Worm (Caenorhabditis elegans) whole organism, L4 larva: Measurements from ENCODE around the gene sahd-1.

Experiments
- T20F7.1 ChIP-seq: fragments of 200-800 bp; sonication (Bioruptor generic); optimal IDR thresholded peaks from 2 replicates; lab custom pipeline; 2018; ENCODE audit warnings: mild to moderate bottlenecking, missing genetic modification characterization, missing compliant biosample characterization
- ZK546.5 ChIP-seq, 2 experiments: sonication (generic microtip); optimal IDR thresholded peaks; 2 replicates each; lab custom pipeline; 2017; ENCODE audit warnings: missing biosample characterization in 2 of 2, missing genetic modification characterization in 2 of 2
- aha-1 ChIP-seq: fragments of 150-350 bp; peaks from one replicate; lab custom pipeline; 2014; ENCODE audit warnings: missing biosample characterization, missing genetic modification characterization
- ama-1 ChIP-seq: fragments of 150-350 bp; optimal IDR thresholded peaks from 2 replicates; lab custom pipeline; 2014; ENCODE audit warnings: inconsistent platforms, mixed read lengths
- ceh-28 ChIP-seq: fragments of 150-350 bp; optimal IDR thresholded peaks from 2 replicates; lab custom pipeline; 2014; ENCODE audit warnings: missing biosample characterization, missing genetic modification reagents, missing genetic modification characterization
- ceh-32 ChIP-seq: sonication (generic microtip); optimal IDR thresholded peaks from 2 replicates; lab custom pipeline; 2016; ENCODE audit warnings: mild to moderate bottlenecking, missing genetic modification characterization, missing compliant biosample characterization; ENCODE audit not compliant: poor library complexity
- ceh-44 ChIP-seq: fragments of 200-800 bp; sonication (Bioruptor generic); IDR thresholded peaks from 2 replicates; pipeline ENCODE4 v1.3.6; 2022; ENCODE audit warnings: missing genetic modification reagents, missing genetic modification characterization, missing compliant biosample characterization
- ceh-62 ChIP-seq: sonication (generic microtip); optimal IDR thresholded peaks from 2 replicates; lab custom pipeline; 2017; ENCODE audit warnings: missing biosample characterization, missing genetic modification characterization
- ces-1 ChIP-seq: fragments of 150-350 bp; sonication (generic microtip); optimal IDR thresholded peaks from 4 replicates; lab custom pipeline; 2014; ENCODE audit warnings: missing biosample characterization, missing genetic modification reagents, missing genetic modification characterization
- daf-12 ChIP-seq: fragments of 150-350 bp; optimal IDR thresholded peaks from 2 replicates; lab custom pipeline; 2014; ENCODE audit warnings: missing biosample characterization, missing genetic modification reagents, missing genetic modification characterization
- dmd-6 ChIP-seq: fragments of 200-800 bp; sonication (Bioruptor generic); IDR thresholded peaks from 2 replicates; pipeline ENCODE4 v1.3.6; 2022; ENCODE audit warnings: missing genetic modification reagents, missing genetic modification characterization, missing compliant biosample characterization
- dmd-8 ChIP-seq: fragments of 200-800 bp; sonication (Bioruptor generic); IDR thresholded peaks from 2 replicates; pipeline ENCODE4 v1.3.6; 2022; ENCODE audit warnings: missing genetic modification characterization, missing compliant biosample characterization
- dmd-9 ChIP-seq: fragments of 200-800 bp; sonication (Bioruptor generic); IDR thresholded peaks from 2 replicates; pipeline ENCODE4 v1.3.6; 2022; ENCODE audit warnings: missing genetic modification reagents, missing genetic modification characterization, missing compliant biosample characterization
- dpl-1 ChIP-seq: fragments of 150-350 bp; optimal IDR thresholded peaks from 2 replicates; lab custom pipeline; 2014; ENCODE audit warnings: missing biosample characterization, missing genetic modification reagents, missing genetic modification characterization
- dve-1 ChIP-seq: sonication (generic microtip); optimal IDR thresholded peaks from 2 replicates; lab custom pipeline; 2017; ENCODE audit warnings: antibody characterized with exemption, mild to moderate bottlenecking, missing genetic modification characterization, missing compliant biosample characterization; ENCODE audit not compliant: insufficient read depth
- egl-27 ChIP-seq: sonication (generic microtip); optimal IDR thresholded peaks from 3 replicates; lab custom pipeline; 2017; ENCODE audit warnings: missing biosample characterization, missing genetic modification reagents, missing genetic modification characterization
- fkh-10 ChIP-seq: fragments of 150-350 bp; optimal IDR thresholded peaks from 2 replicates; lab custom pipeline; 2014; ENCODE audit warnings: missing biosample characterization, missing genetic modification reagents, missing genetic modification characterization
- gei-8 ChIP-seq: fragments of 200-800 bp; sonication (Bioruptor generic); optimal IDR thresholded peaks from 2 replicates; lab custom pipeline; 2018; ENCODE audit warnings: mild to moderate bottlenecking, missing genetic modification characterization, missing compliant biosample characterization
- hif-1 ChIP-seq, 2 experiments: sonication (generic microtip); optimal IDR thresholded peaks; 2 replicates each; lab custom pipeline; 2016 to 2017; ENCODE audit warnings: missing compliant biosample characterization in 2 of 2, missing genetic modification characterization in 2 of 2, missing genetic modification reagents in 2 of 2, missing genotype in 2 of 2, mild to moderate bottlenecking in 1 of 2
- hlh-30 ChIP-seq: sonication (generic microtip); optimal IDR thresholded peaks from 2 replicates; lab custom pipeline; 2017; ENCODE audit warnings: antibody characterized with exemption, mild to moderate bottlenecking, missing genetic modification characterization, missing compliant biosample characterization; ENCODE audit not compliant: insufficient read depth
- lin-38 ChIP-seq: fragments of 200-800 bp; sonication (Bioruptor generic); IDR thresholded peaks from 2 replicates; pipeline ENCODE4 v1.3.6; 2022; ENCODE audit warnings: missing genetic modification reagents, missing genetic modification characterization, missing compliant biosample characterization
- madf-9 ChIP-seq: fragments of 200-800 bp; sonication (Bioruptor generic); conservative IDR thresholded peaks from 2 replicates; pipeline ENCODE4 v1.3.6; 2022; ENCODE audit warnings: missing genetic modification reagents, missing genetic modification characterization, missing compliant biosample characterization
- mxl-2 ChIP-seq: fragments of 200-800 bp; sonication (Bioruptor generic); conservative IDR thresholded peaks from 2 replicates; pipeline ENCODE4 v1.3.6; 2022; ENCODE audit warnings: missing genetic modification reagents, missing genetic modification characterization, missing compliant biosample characterization
- nhr-28 ChIP-seq: fragments of 150-350 bp; optimal IDR thresholded peaks from 2 replicates; lab custom pipeline; 2014; ENCODE audit warnings: missing biosample characterization, missing genetic modification characterization
- nhr-41 ChIP-seq: fragments of 200-800 bp; sonication (Bioruptor generic); IDR thresholded peaks from 2 replicates; pipeline ENCODE4 v1.3.6; 2022; ENCODE audit warnings: missing genetic modification reagents, missing genetic modification characterization, missing compliant biosample characterization
- saeg-2 ChIP-seq: fragments of 200-800 bp; sonication (Bioruptor generic); IDR thresholded peaks from 2 replicates; pipeline ENCODE4 v1.3.6; 2022; ENCODE audit warnings: missing genetic modification reagents, missing genetic modification characterization, missing compliant biosample characterization
- tag-97 ChIP-seq: fragments of 200-800 bp; sonication (Bioruptor generic); IDR thresholded peaks from 2 replicates; pipeline ENCODE4 v1.3.6; 2022; ENCODE audit warnings: missing genetic modification characterization, missing compliant biosample characterization
- unc-39 ChIP-seq: sonication (generic microtip); optimal IDR thresholded peaks from 2 replicates; lab custom pipeline; 2017; ENCODE audit warnings: missing biosample characterization, missing genetic modification characterization
- vab-7 ChIP-seq: fragments of 200-800 bp; sonication (Bioruptor generic); IDR thresholded peaks from 2 replicates; pipeline ENCODE4 v1.3.6; 2022; ENCODE audit warnings: missing genetic modification reagents, missing genetic modification characterization, missing compliant biosample characterization
- zfp-2 ChIP-seq: sonication (generic microtip); optimal IDR thresholded peaks from 2 replicates; lab custom pipeline; 2016; ENCODE audit warnings: mild to moderate bottlenecking, missing genetic modification characterization, missing compliant biosample characterization
- zfp-3 ChIP-seq: fragments of 200-800 bp; sonication (Bioruptor generic); conservative IDR thresholded peaks from 2 replicates; pipeline ENCODE4 v1.3.6; 2022; ENCODE audit warnings: missing genetic modification reagents, missing genetic modification characterization, missing compliant biosample characterization
- zip-11 ChIP-seq: fragments of 200-800 bp; sonication (Bioruptor generic); IDR thresholded peaks from 2 replicates; pipeline ENCODE4 v1.3.6; 2022; ENCODE audit warnings: missing genetic modification characterization, missing compliant biosample characterization
- zip-2 ChIP-seq: fragments of 150-350 bp; optimal IDR thresholded peaks from 2 replicates; lab custom pipeline; 2014; ENCODE audit warnings: missing biosample characterization, missing genetic modification characterization

The sahd-1 gene

DNA sequence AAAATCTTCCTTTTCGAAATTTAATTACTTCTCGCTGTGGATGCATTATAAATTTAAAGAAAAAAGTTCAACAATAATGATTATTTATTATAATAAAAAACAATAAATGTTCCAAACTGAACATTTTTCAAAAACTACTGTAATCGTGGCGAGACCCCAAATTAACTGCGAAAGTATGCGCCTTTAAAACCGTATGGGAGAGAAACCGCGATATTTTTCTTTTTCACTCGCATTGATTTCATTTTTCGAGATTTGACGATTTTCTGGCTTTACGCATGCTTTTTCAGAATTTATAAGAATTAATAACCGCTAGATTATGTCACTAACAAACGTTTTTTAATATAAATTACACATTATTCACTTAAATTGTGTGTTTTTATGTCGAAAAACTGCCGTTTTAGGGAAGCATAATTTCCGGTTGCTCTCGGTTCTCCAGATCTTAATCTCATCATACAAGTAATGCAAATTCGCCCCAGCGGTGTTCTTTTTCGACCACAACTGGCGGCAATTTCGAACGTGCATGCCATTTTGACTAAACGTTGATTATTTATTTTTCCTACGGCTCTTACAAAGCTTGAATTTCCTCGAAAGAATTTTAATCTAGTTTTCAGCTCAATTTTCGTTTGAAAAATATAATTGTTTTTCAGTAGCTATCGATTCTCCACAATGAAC is 13.6 kb downstream of the sahd-1 start, which contains the start of gene F12A10.8:
F12A10.8 (minus strand) TSS at position 79 of the 672 bp plus-strand sequence.
- TF ChIP-seq aha-1 (tag; lab: Kevin White, UChicago) (peak; percentile 79), zfp-2 (tag; lab: Kevin White, UChicago) (no peak), dve-1 (tag; lab: Kevin White, UChicago) (no peak), ceh-44 (GFP tag; lab: Robert Waterston, UW) (no peak), ceh-62 (tag; lab: Kevin White, UChicago) (no peak), saeg-2 (GFP tag; lab: Robert Waterston, UW) (no peak), hlh-30 (tag; lab: Kevin White, UChicago) (peak; percentile 31), hif-1 (tag; optimal IDR thresholded peaks at IDR 0.05; lab: Kevin White, UChicago) (no peak), nhr-41 (GFP tag; lab: Robert Waterston, UW) (no peak), dpl-1 (GFP tag; lab: Kevin White, UChicago) (peak; percentile 71), nhr-28 (tag; lab: Kevin White, UChicago) (no peak), mxl-2 (no peak), lin-38 (GFP tag; lab: Robert Waterston, UW) (peak; percentile 64), ces-1 (peak; percentile 35)

DNA sequence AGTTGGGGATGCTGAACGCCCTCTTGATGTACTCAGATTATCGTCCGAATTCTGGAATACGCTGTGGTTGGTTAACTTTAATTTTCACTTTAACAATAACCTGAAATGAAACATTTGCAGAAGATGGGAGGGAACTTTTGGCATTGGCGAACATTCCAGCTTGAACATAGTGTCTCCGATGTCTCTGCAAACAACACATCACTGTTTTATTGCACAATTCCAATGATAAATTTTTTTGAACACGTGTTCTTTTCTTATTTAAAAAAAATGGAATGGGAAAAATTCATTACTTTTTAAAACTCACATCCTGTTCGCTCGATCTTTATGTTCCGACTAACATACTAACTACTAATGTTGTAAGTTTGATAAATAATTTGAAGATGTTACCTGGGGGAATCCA is 14.3 kb downstream of the sahd-1 start, which contains the start of gene fzy-1:
fzy-1 (plus strand) TSS at position 301 of the 400 bp plus-strand sequence.
- no peak for TF ChIP-seq vab-7 (GFP tag; lab: Robert Waterston, UW)
- TF ChIP-seq gei-8 (GFP tag; lab: Kevin White, UChicago) = no peak
- no peak for TF ChIP-seq fkh-10 (GFP tag; lab: Kevin White, UChicago)
- no peak for TF ChIP-seq zip-11 (GFP tag; lab: Robert Waterston, UW)
- TF ChIP-seq T20F7.1 (GFP tag; lab: Kevin White, UChicago) = no peak
- TF ChIP-seq dmd-9 = no peak
- no peak for TF ChIP-seq mxl-2
- no peak for TF ChIP-seq ceh-44 (GFP tag; lab: Robert Waterston, UW)
- TF ChIP-seq unc-39 (tag; lab: Kevin White, UChicago) = no peak
- TF ChIP-seq zfp-3 = no peak
- TF ChIP-seq dmd-6 = no peak
- TF ChIP-seq ama-1 (lab: Kevin White, UChicago) = no peak
- TF ChIP-seq daf-12 (tag; lab: Kevin White, UChicago) = no peak
- TF ChIP-seq ceh-28 (tag; lab: Kevin White, UChicago) = no peak
- no peak for TF ChIP-seq dmd-8 (GFP tag; lab: Robert Waterston, UW)

DNA sequence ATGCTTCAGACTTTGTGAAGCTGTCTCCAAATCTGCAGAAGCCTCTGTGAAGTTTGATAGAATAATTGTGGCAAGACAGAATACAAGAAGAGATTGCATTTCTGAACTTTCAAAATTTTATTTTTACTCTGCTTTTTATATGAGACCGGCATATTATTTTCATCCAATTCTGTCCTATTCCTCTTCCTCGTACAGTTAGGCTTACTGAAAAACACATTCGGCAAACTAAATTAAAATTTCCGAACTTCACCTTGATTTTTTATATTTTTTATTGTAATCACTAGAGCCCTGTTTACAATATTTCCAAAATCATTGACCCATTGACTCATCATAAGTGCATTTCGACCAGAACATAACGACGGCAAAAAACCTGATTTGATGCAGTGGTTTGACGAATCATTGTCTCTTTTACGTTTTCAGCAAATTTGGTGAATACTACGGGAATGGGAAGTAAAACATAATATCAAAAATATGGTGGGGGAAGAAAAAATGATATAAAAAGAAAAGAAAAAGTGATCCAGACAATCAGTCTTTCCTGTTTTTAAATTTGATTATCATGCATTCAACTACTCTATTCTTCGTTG is 16.5 kb downstream of the sahd-1 start, which contains the start of the genes suex-1 and F12A10.9:
suex-1 (minus strand) TSS at position 101 of the 584 bp plus-strand sequence.
F12A10.9 (plus strand) TSS at position 534 of the 584 bp plus-strand sequence.
- TF ChIP-seq aha-1 (tag; lab: Kevin White, UChicago) = peak; percentile 33
- no peak for TF ChIP-seq zip-2 (tag; lab: Kevin White, UChicago)

DNA sequence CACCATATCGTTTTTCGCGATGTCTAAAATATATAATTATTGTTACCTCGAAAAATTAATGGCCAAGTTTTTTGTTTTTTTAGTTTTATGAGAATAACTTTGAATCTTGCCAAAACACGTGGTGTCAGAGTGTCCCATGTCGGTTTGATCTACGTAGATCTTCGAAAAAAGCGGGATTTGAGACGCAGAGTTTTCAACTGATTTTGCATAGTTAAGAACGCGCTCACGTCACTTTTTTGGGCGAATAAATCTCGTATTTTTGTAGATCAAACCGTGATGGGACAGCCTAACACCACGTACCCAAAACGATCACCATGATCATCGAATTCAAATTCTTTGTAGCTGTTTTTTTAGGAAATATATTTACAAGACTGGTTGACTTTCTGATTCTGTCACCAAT is 17.2 kb downstream of the sahd-1 start:
- TF ChIP-seq madf-9 (GFP tag; lab: Robert Waterston, UW) (no peak), dmd-8 (GFP tag; lab: Robert Waterston, UW) (no peak), egl-27 (no peak), ZK546.5 (tag; optimal IDR thresholded peaks at IDR 0.05; lab: Kevin White, UChicago) (no peak), ceh-32 (no peak), zfp-2 (tag; lab: Kevin White, UChicago) (no peak), tag-97 (GFP tag; lab: Robert Waterston, UW) (no peak)
